Worm (Caenorhabditis elegans) whole organism, L4 larva: ENCODE measurements around the gene Y116A8C.30.
A peak's percentile ranks its signal among the peaks of the same experiment; 100 is the strongest.
"Not testable (repeated sequence)": the region's sequence is repeated elsewhere in the genome, so short reads cannot be mapped to it uniquely, and the experiment has no call there.

Source experiments
- F10B5.3 ChIP-seq: sonication (generic microtip); optimal IDR thresholded peaks from 2 replicates; lab custom pipeline; 2016; ENCODE audit warnings: mild to moderate bottlenecking, missing genetic modification characterization, missing compliant biosample characterization
- R02D3.7 ChIP-seq: fragments of 150-350 bp; sonication (generic microtip); optimal IDR thresholded peaks from 3 replicates; lab custom pipeline; 2014; ENCODE audit warnings: missing biosample characterization, missing genetic modification characterization
- Y105C5A.15 ChIP-seq: fragments of 200-800 bp; sonication (Bioruptor generic); IDR thresholded peaks from 2 replicates; pipeline ENCODE4 v1.3.6; 2022; ENCODE audit warnings: missing genetic modification characterization, missing compliant biosample characterization
- Y5F2A.4 ChIP-seq: fragments of 200-800 bp; sonication (Bioruptor generic); optimal IDR thresholded peaks from 2 replicates; lab custom pipeline; 2018; ENCODE audit warnings: mild to moderate bottlenecking, missing genetic modification characterization, missing compliant biosample characterization
- Y75B8A.6 ChIP-seq: fragments of 200-800 bp; sonication (Bioruptor generic); IDR thresholded peaks from 2 replicates; pipeline ENCODE4 v1.3.6; 2022; ENCODE audit warnings: missing genetic modification reagents, missing genetic modification characterization, missing compliant biosample characterization
- aha-1 ChIP-seq: fragments of 150-350 bp; peaks from one replicate; lab custom pipeline; 2014; ENCODE audit warnings: missing biosample characterization, missing genetic modification characterization
- arid-1 ChIP-seq: fragments of 200-800 bp; sonication (Bioruptor generic); conservative IDR thresholded peaks from 2 replicates; pipeline ENCODE4 v1.3.6; 2022; ENCODE audit warnings: missing genetic modification reagents, missing genetic modification characterization, missing compliant biosample characterization
- attf-4 ChIP-seq: sonication (generic microtip); optimal IDR thresholded peaks from 3 replicates; lab custom pipeline; 2017; ENCODE audit warnings: missing biosample characterization, missing genetic modification characterization
- cey-2 ChIP-seq: sonication (generic microtip); optimal IDR thresholded peaks from 3 replicates; lab custom pipeline; 2017; ENCODE audit warnings: missing genetic modification characterization, mild to moderate bottlenecking, missing compliant biosample characterization, antibody characterized with exemption, borderline replicate concordance; ENCODE audit not compliant: insufficient read depth
- ctbp-1 ChIP-seq: fragments of 200-800 bp; sonication (Bioruptor generic); IDR thresholded peaks from 2 replicates; pipeline ENCODE4 v1.3.6; 2022; ENCODE audit warnings: missing genetic modification reagents, missing genetic modification characterization, missing compliant biosample characterization
- dmd-6 ChIP-seq: fragments of 200-800 bp; sonication (Bioruptor generic); IDR thresholded peaks from 2 replicates; pipeline ENCODE4 v1.3.6; 2022; ENCODE audit warnings: missing genetic modification reagents, missing genetic modification characterization, missing compliant biosample characterization
- dmd-9 ChIP-seq: fragments of 200-800 bp; sonication (Bioruptor generic); IDR thresholded peaks from 2 replicates; pipeline ENCODE4 v1.3.6; 2022; ENCODE audit warnings: missing genetic modification reagents, missing genetic modification characterization, missing compliant biosample characterization
- dpl-1 ChIP-seq: fragments of 150-350 bp; optimal IDR thresholded peaks from 2 replicates; lab custom pipeline; 2014; ENCODE audit warnings: missing biosample characterization, missing genetic modification reagents, missing genetic modification characterization
- dve-1 ChIP-seq: sonication (generic microtip); optimal IDR thresholded peaks from 2 replicates; lab custom pipeline; 2017; ENCODE audit warnings: antibody characterized with exemption, mild to moderate bottlenecking, missing genetic modification characterization, missing compliant biosample characterization; ENCODE audit not compliant: insufficient read depth
- egl-43 ChIP-seq: fragments of 200-800 bp; sonication (Bioruptor generic); IDR thresholded peaks from 2 replicates; pipeline ENCODE4 v1.3.6; 2022; ENCODE audit warnings: missing genetic modification reagents, missing genetic modification characterization, missing compliant biosample characterization
- hlh-30 ChIP-seq: sonication (generic microtip); optimal IDR thresholded peaks from 2 replicates; lab custom pipeline; 2017; ENCODE audit warnings: antibody characterized with exemption, mild to moderate bottlenecking, missing genetic modification characterization, missing compliant biosample characterization; ENCODE audit not compliant: insufficient read depth
- hmg-1.1 ChIP-seq: fragments of 200-800 bp; sonication (Bioruptor generic); IDR thresholded peaks from 2 replicates; pipeline ENCODE4 v1.3.6; 2022; ENCODE audit warnings: missing genetic modification reagents, missing genetic modification characterization, missing compliant biosample characterization
- lim-7 ChIP-seq: fragments of 200-800 bp; sonication (Bioruptor generic); IDR thresholded peaks from 2 replicates; pipeline ENCODE4 v1.3.6; 2022; ENCODE audit warnings: missing genetic modification characterization, missing compliant biosample characterization
- lin-38 ChIP-seq: fragments of 200-800 bp; sonication (Bioruptor generic); IDR thresholded peaks from 2 replicates; pipeline ENCODE4 v1.3.6; 2022; ENCODE audit warnings: missing genetic modification reagents, missing genetic modification characterization, missing compliant biosample characterization
- mdl-1 ChIP-seq, 2 experiments: fragments of 150-350 bp in 1 of 2; sonication (generic microtip) in 1 of 2; optimal IDR thresholded peaks; 2 replicates each; lab custom pipeline; 2014 to 2017; ENCODE audit warnings: missing biosample characterization in 2 of 2, missing genetic modification characterization in 2 of 2
- mep-1 ChIP-seq: fragments of 150-350 bp; sonication (generic microtip); optimal IDR thresholded peaks from 3 replicates; lab custom pipeline; 2014; ENCODE audit warnings: missing biosample characterization, missing genetic modification characterization
- nhr-111 ChIP-seq: fragments of 200-800 bp; sonication (Bioruptor generic); optimal IDR thresholded peaks from 2 replicates; lab custom pipeline; 2018; ENCODE audit warnings: mild to moderate bottlenecking, missing genetic modification characterization, missing compliant biosample characterization
- nhr-28 ChIP-seq: fragments of 150-350 bp; optimal IDR thresholded peaks from 2 replicates; lab custom pipeline; 2014; ENCODE audit warnings: missing biosample characterization, missing genetic modification characterization
- nhr-42 ChIP-seq: fragments of 200-800 bp; sonication (Bioruptor generic); IDR thresholded peaks from 2 replicates; pipeline ENCODE4 v1.3.6; 2022; ENCODE audit warnings: missing genetic modification characterization, missing compliant biosample characterization
- nhr-6 ChIP-seq: fragments of 150-350 bp; optimal IDR thresholded peaks from 2 replicates; lab custom pipeline; 2014; ENCODE audit warnings: missing biosample characterization, missing genetic modification characterization
- nhr-77 ChIP-seq: fragments of 150-350 bp; optimal IDR thresholded peaks from 2 replicates; lab custom pipeline; 2014; ENCODE audit warnings: missing biosample characterization, missing genetic modification characterization
- snpc-1.2 ChIP-seq: fragments of 200-800 bp; sonication (Bioruptor generic); IDR thresholded peaks from 2 replicates; pipeline ENCODE4 v1.3.6; 2022; ENCODE audit warnings: missing genetic modification reagents, missing genetic modification characterization, missing compliant biosample characterization
- snpc-4 ChIP-seq: fragments of 150-350 bp; optimal IDR thresholded peaks from 2 replicates; lab custom pipeline; 2014; ENCODE audit warnings: missing biosample characterization, missing genetic modification characterization
- unc-39 ChIP-seq: sonication (generic microtip); optimal IDR thresholded peaks from 2 replicates; lab custom pipeline; 2017; ENCODE audit warnings: missing biosample characterization, missing genetic modification characterization
- zip-2 ChIP-seq: fragments of 150-350 bp; optimal IDR thresholded peaks from 2 replicates; lab custom pipeline; 2014; ENCODE audit warnings: missing biosample characterization, missing genetic modification characterization
- ztf-11 ChIP-seq: fragments of 150-350 bp; optimal IDR thresholded peaks from 2 replicates; lab custom pipeline; 2014; ENCODE audit warnings: missing biosample characterization, missing genetic modification characterization
- ztf-7 ChIP-seq: fragments of 150-350 bp; optimal IDR thresholded peaks from 2 replicates; lab custom pipeline; 2014; ENCODE audit warnings: missing biosample characterization, missing genetic modification characterization

Y116A8C.30 gene

ce11 chrIV:17087384-17088099 lies 16.0 kb downstream of the Y116A8C.30 start, which contains the start of the genes snx-13 and snr-1 (continued):
- TF ChIP-seq ctbp-1 (GFP tag; lab: Robert Waterston, UW) (no peak; the same call in 1 of the 2 replicates), unc-39 (tag; lab: Kevin White, UChicago) (no peak), hlh-30 (tag; lab: Kevin White, UChicago) (peak; percentile 64), Y105C5A.15 (GFP tag; lab: Robert Waterston, UW) (no peak), ztf-11 (tag; lab: Kevin White, UChicago) (no peak), hmg-1.1 (GFP tag; lab: Robert Waterston, UW) (peak; percentile 75), R02D3.7 (no peak), snpc-4 (tag; lab: Kevin White, UChicago) (no peak), F10B5.3 (tag; lab: Kevin White, UChicago) (no peak), dmd-6 (peak; percentile 49)

- no peak for TF ChIP-seq ztf-11 (tag; lab: Kevin White, UChicago)
- no peak for TF ChIP-seq R02D3.7
- no peak for TF ChIP-seq ztf-7 (tag; lab: Kevin White, UChicago)
- peak; percentile 80 for TF ChIP-seq snpc-1.2
- TF ChIP-seq lin-38 = peak; percentile 41
- TF ChIP-seq aha-1 (tag; lab: Kevin White, UChicago) = peak; percentile 74
- TF ChIP-seq dve-1 (tag; lab: Kevin White, UChicago) = no peak
- TF ChIP-seq nhr-42 (GFP tag; lab: Robert Waterston, UW) = no peak
- TF ChIP-seq hmg-1.1 (GFP tag; lab: Robert Waterston, UW) = no peak
- no peak for TF ChIP-seq cey-2 (tag; lab: Kevin White, UChicago)
- no peak for TF ChIP-seq nhr-111
- no peak for TF ChIP-seq zip-2 (tag; lab: Kevin White, UChicago)
- TF ChIP-seq, all 104 proteins: peak for 3
Measured at ce11 chrIV:17084839-17085238, 18.7 kb downstream of the Y116A8C.30 start.

- TF ChIP-seq lin-38 (peak; percentile 51), dmd-9 (GFP tag; lab: Robert Waterston, UW) (0 out of 2 replicates have a peak, but pooled peaks have one; percentile 7), Y75B8A.6 (no peak), dpl-1 (peak; percentile 0)
Measured at ce11 chrIV:17084317-17084716, 19.2 kb downstream of the Y116A8C.30 start.

ce11 chrIV:17078649-17079048 lies 24.9 kb downstream of the Y116A8C.30 start, which contains the start of gene Y116A8C.25:
TSS of gene Y116A8C.25 (minus strand) at chrIV:17078749.
- TF ChIP-seq mep-1 (tag; lab: Kevin White, UChicago) (no peak), nhr-28 (tag; lab: Kevin White, UChicago) (no peak), mdl-1 (tag; optimal IDR thresholded peaks at IDR 0.05; lab: Kevin White, UChicago) (no peak), egl-43 (GFP tag; lab: Robert Waterston, UW) (no peak), Y5F2A.4 (GFP tag; lab: Kevin White, UChicago) (no peak)

- TF ChIP-seq lim-7 (GFP tag; lab: Robert Waterston, UW); attf-4 (tag; lab: Kevin White, UChicago); arid-1 (GFP tag; lab: Robert Waterston, UW): not testable (repeated sequence)
Measured at ce11 chrIV:17070791-17071190, 32.7 kb downstream of the Y116A8C.30 start, which contains the start of gene Y116A8C.24. TSS of gene Y116A8C.24 (minus strand) at chrIV:17070891.

ce11 chrIV:17064937-17065336 lies 38.6 kb downstream of the Y116A8C.30 start, which contains the start of gene Y116A8C.465:
TSS of gene Y116A8C.465 (plus strand) at chrIV:17065237.
- not testable (repeated sequence) for TF ChIP-seq zip-2, nhr-6, nhr-77 (tag; lab: Kevin White, UChicago)
